Worm (Caenorhabditis elegans) whole organism, L1 larva: ENCODE measurements around the gene lmtr-3.

Experiments
- ceh-82 ChIP-seq, 3 experiments: fragments of 150-350 bp in 1 of 3; sonication (generic microtip) in 2 of 3; optimal IDR thresholded peaks; 2 replicates each; lab custom pipeline; 2014 to 2017; ENCODE audit warnings: missing biosample characterization in 3 of 3, missing genetic modification characterization in 3 of 3
- ceh-90 ChIP-seq: sonication (generic microtip); optimal IDR thresholded peaks from 2 replicates; lab custom pipeline; 2016; ENCODE audit warnings: missing genetic modification characterization, missing compliant biosample characterization
- fkh-10 ChIP-seq: sonication (generic microtip); optimal IDR thresholded peaks from 2 replicates; lab custom pipeline; 2017; ENCODE audit warnings: missing biosample characterization, missing genetic modification reagents, missing genetic modification characterization
- isw-1 ChIP-seq: fragments of 200-800 bp; sonication (Bioruptor generic); IDR thresholded peaks from 2 replicates; pipeline ENCODE4 v1.3.6; 2022; ENCODE audit warnings: missing genetic modification characterization, missing compliant biosample characterization
- lin-39 ChIP-seq: fragments of 150-350 bp; optimal IDR thresholded peaks from 2 replicates; lab custom pipeline; 2014; ENCODE audit warnings: missing biosample characterization, missing genetic modification reagents, missing genetic modification characterization
- nhr-12 ChIP-seq: sonication (generic microtip); optimal IDR thresholded peaks from 2 replicates; lab custom pipeline; 2017; ENCODE audit warnings: missing biosample characterization, missing genetic modification characterization
- nhr-76 ChIP-seq: sonication (generic microtip); optimal IDR thresholded peaks from 2 replicates; lab custom pipeline; 2017; ENCODE audit warnings: missing biosample characterization, missing genetic modification characterization
- skn-1 ChIP-seq: fragments of 150-350 bp; optimal IDR thresholded peaks from 2 replicates; lab custom pipeline; 2014; ENCODE audit warnings: missing biosample characterization, missing genetic modification characterization
- unc-130 ChIP-seq: fragments of 150-350 bp; optimal IDR thresholded peaks from 2 replicates; lab custom pipeline; 2017; ENCODE audit warnings: missing biosample characterization, missing genetic modification characterization, inconsistent platforms
- ztf-11 ChIP-seq, 2 experiments: sonication (generic microtip); optimal IDR thresholded peaks; 2 replicates each; lab custom pipeline; 2016 to 2017; ENCODE audit warnings: missing genetic modification characterization in 2 of 2, missing biosample characterization in 1 of 2, missing compliant biosample characterization in 1 of 2

DNA sequence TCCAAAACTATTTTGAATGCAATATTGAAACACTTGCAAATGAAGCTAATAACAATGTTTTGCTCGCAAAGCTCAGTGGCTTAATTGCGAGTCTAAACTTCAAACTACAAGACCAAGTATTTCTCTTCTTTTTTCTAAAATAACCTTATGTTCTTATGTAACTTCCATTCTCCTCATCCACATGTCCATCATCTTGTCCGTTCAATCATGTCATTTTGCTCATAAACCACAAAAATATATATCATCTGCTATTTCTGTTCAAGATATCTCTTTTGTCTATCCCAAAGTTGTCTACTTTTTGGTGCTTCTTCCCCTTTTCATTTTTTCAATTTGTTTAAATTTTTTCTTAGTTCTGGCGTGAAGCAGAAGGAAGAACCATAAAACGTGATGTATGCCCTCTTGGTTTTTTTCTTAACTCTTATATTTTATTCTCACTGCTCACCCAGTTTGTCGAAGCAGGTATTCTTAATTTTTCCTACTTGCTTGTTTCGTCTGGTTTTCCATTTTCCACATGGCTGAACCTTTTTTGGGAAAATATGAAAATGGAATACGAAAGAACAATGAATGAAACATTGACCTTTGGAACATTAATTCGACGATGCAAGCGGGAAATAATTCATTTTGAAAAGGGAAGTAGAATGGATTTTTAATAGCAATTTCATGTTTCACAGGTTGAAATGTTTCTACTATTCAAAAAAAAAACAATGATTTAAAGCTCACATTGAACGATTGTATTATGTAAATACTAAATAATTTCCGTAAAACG is 46.8 kb downstream of the lmtr-3 start:
- no peak for TF ChIP-seq ztf-11 (tag; optimal IDR thresholded peaks at IDR 0.05; lab: Kevin White, UChicago)
- TF ChIP-seq skn-1 (tag; lab: Kevin White, UChicago), result no peak
- no peak for TF ChIP-seq ceh-82 (tag; optimal IDR thresholded peaks at IDR 0.05; lab: Kevin White, UChicago)
- TF ChIP-seq lin-39 (tag; lab: Kevin White, UChicago), result no peak
- no peak for TF ChIP-seq fkh-10 (GFP tag; lab: Kevin White, UChicago)
- TF ChIP-seq isw-1 (GFP tag; lab: Robert Waterston, UW), result no peak
- TF ChIP-seq nhr-12 (tag; lab: Kevin White, UChicago), result no peak
- TF ChIP-seq nhr-76 (tag; lab: Kevin White, UChicago), result no peak
- TF ChIP-seq ceh-90 (tag; lab: Kevin White, UChicago), result no peak
- no peak for TF ChIP-seq unc-130 (tag; lab: Kevin White, UChicago)
